Fruit fly (Drosophila melanogaster) whole organism, embryonic: ENCODE results near the gene CG5639.

Experiments used
- ATbp ChIP-seq: fragments of 200-800 bp; sonication (Bioruptor generic); optimal IDR thresholded peaks from 2 replicates; lab custom pipeline; 2017; ENCODE audit warnings: missing biosample characterization, mild to moderate bottlenecking, missing genetic modification characterization, missing genetic modification reagents
- Bgb ChIP-seq: fragments of 200-800 bp; sonication (Bioruptor generic); IDR thresholded peaks from 2 replicates; pipeline ENCODE4 v1.3.6; 2022; ENCODE audit warnings: missing biosample characterization, missing genetic modification characterization; ENCODE audit not compliant: partially characterized antibody
- CG12071 ChIP-seq: fragments of 200-800 bp; sonication (Bioruptor generic); optimal IDR thresholded peaks from 3 replicates; lab custom pipeline; 2018; ENCODE audit warnings: missing biosample characterization, mild to moderate bottlenecking, missing genetic modification characterization
- CG12391 ChIP-seq: fragments of 200-800 bp; sonication (Bioruptor generic); optimal IDR thresholded peaks from 3 replicates; lab custom pipeline; 2018; ENCODE audit warnings: missing biosample characterization, mild to moderate bottlenecking, missing genetic modification characterization, moderate library complexity
- CG14441 ChIP-seq: fragments of 200-800 bp; sonication (Bioruptor generic); IDR thresholded peaks from 2 replicates; pipeline ENCODE4 v1.3.6; 2022; ENCODE audit warnings: missing biosample characterization, missing genetic modification characterization
- CG15073 ChIP-seq: fragments of 200-800 bp; sonication (Bioruptor generic); optimal IDR thresholded peaks from 2 replicates; lab custom pipeline; 2016; ENCODE audit warnings: missing biosample characterization, missing genetic modification characterization
- CG1603 ChIP-seq: fragments of 200-800 bp; sonication (Bioruptor generic); optimal IDR thresholded peaks from 2 replicates; lab custom pipeline; 2019; ENCODE audit warnings: missing biosample characterization, mild to moderate bottlenecking, missing genetic modification characterization, moderate library complexity
- CG32772 ChIP-seq: fragments of 200-800 bp; sonication (Bioruptor generic); IDR thresholded peaks from 2 replicates; pipeline ENCODE4 v1.3.6; 2022; ENCODE audit warnings: missing biosample characterization, missing genetic modification characterization
- CG33557 ChIP-seq: fragments of 200-800 bp; sonication (Bioruptor generic); optimal IDR thresholded peaks from 2 replicates; lab custom pipeline; 2019; ENCODE audit warnings: missing biosample characterization, mild to moderate bottlenecking, missing genetic modification characterization, moderate library complexity
- CG3847 ChIP-seq: fragments of 200-800 bp; sonication (Bioruptor generic); IDR thresholded peaks from 2 replicates; pipeline ENCODE4 v1.3.6; 2022; ENCODE audit warnings: missing biosample characterization, missing genetic modification characterization
- CG8359 ChIP-seq: fragments of 200-800 bp; sonication (Bioruptor generic); optimal IDR thresholded peaks from 2 replicates; lab custom pipeline; 2017; ENCODE audit warnings: missing biosample characterization, mild to moderate bottlenecking, missing genetic modification characterization, borderline replicate concordance
- D ChIP-seq, 2 experiments: fragments of 200-800 bp in 1 of 2; fragments of >200 bp in 1 of 2; sonication (Bioruptor generic) in 1 of 2; optimal IDR thresholded peaks; 2 replicates in 1 of 2; 3 replicates in 1 of 2; lab custom pipeline; 2017; ENCODE audit warnings: mild to moderate bottlenecking in 1 of 2, missing biosample characterization in 1 of 2, missing genetic modification characterization in 1 of 2, missing genetic modification reagents in 1 of 2
- D19A ChIP-seq: fragments of 200-800 bp; optimal IDR thresholded peaks from 3 replicates; lab custom pipeline; 2019; ENCODE audit warnings: missing biosample characterization, mild to moderate bottlenecking, missing genetic modification characterization, moderate library complexity
- Drgx ChIP-seq: fragments of 200-800 bp; sonication (Bioruptor generic); IDR thresholded peaks from 2 replicates; pipeline ENCODE4 v1.3.6; 2022; ENCODE audit warnings: missing biosample characterization, missing genetic modification characterization
- Eip74EF ChIP-seq, 2 experiments: fragments of 200-800 bp in 1 of 2; fragments of >200 bp in 1 of 2; sonication (Bioruptor generic) in 1 of 2; optimal IDR thresholded peaks; 2 replicates each; lab custom pipeline; 2017 to 2019; ENCODE audit warnings: missing biosample characterization in 2 of 2, missing genetic modification characterization in 2 of 2, mild to moderate bottlenecking in 1 of 2, moderate library complexity in 1 of 2
- Ets97D ChIP-seq: fragments of 200-800 bp; sonication (Bioruptor generic); optimal IDR thresholded peaks from 3 replicates; lab custom pipeline; 2016; ENCODE audit warnings: missing biosample characterization, missing genetic modification characterization
- HLH3B ChIP-seq: fragments of 200-800 bp; sonication (Bioruptor generic); IDR thresholded peaks from 2 replicates; pipeline ENCODE4 v1.3.6; 2022; ENCODE audit warnings: missing biosample characterization, missing genetic modification characterization
- Hey ChIP-seq: fragments of 200-800 bp; sonication (Bioruptor generic); optimal IDR thresholded peaks from 3 replicates; lab custom pipeline; 2018; ENCODE audit warnings: missing biosample characterization, mild to moderate bottlenecking, missing genetic modification characterization
- HmgD ChIP-seq: fragments of 200-800 bp; sonication (Bioruptor generic); optimal IDR thresholded peaks from 3 replicates; lab custom pipeline; 2016; ENCODE audit warnings: missing biosample characterization, missing genetic modification characterization
- HmgZ ChIP-seq: fragments of 200-800 bp; sonication (Bioruptor generic); optimal IDR thresholded peaks from 2 replicates; lab custom pipeline; 2018; ENCODE audit warnings: missing biosample characterization, mild to moderate bottlenecking, missing genetic modification characterization
- Hr51 ChIP-seq, 2 experiments: fragments of 200-800 bp; sonication (Bioruptor generic); optimal IDR thresholded peaks; 2 replicates in 1 of 2; 3 replicates in 1 of 2; lab custom pipeline; 2016 to 2018; ENCODE audit warnings: missing biosample characterization in 2 of 2, missing genetic modification characterization in 2 of 2, mild to moderate bottlenecking in 1 of 2, moderate library complexity in 1 of 2
- Mad ChIP-seq: fragments of 200-800 bp; sonication (Bioruptor generic); optimal IDR thresholded peaks from 2 replicates; lab custom pipeline; 2016; ENCODE audit warnings: missing biosample characterization, missing genetic modification characterization
- Nf-YC ChIP-seq: fragments of 200-800 bp; optimal IDR thresholded peaks from 3 replicates; lab custom pipeline; 2019; ENCODE audit warnings: missing biosample characterization, mild to moderate bottlenecking, missing genetic modification characterization, moderate library complexity
- aop ChIP-seq: fragments of 200-800 bp; sonication (Bioruptor generic); IDR thresholded peaks from 2 replicates; pipeline ENCODE4 v1.3.6; 2022; ENCODE audit warnings: missing biosample characterization, missing genetic modification characterization
- br ChIP-seq: fragments of >200 bp; optimal IDR thresholded peaks from 2 replicates; lab custom pipeline; 2017
- bsh ChIP-seq, 2 experiments: fragments of 200-800 bp; sonication (Bioruptor generic); optimal IDR thresholded peaks; 2 replicates each; lab custom pipeline; 2017 to 2018; ENCODE audit warnings: mild to moderate bottlenecking in 2 of 2, missing biosample characterization in 2 of 2, missing genetic modification characterization in 2 of 2, moderate library complexity in 1 of 2
- dysf ChIP-seq: fragments of 200-800 bp; sonication (Bioruptor generic); IDR thresholded peaks from 3 replicates; pipeline ENCODE4 v1.3.6; 2022; ENCODE audit warnings: missing biosample characterization, missing genetic modification characterization
- ftz-f1 ChIP-seq: fragments of 200-800 bp; sonication (Bioruptor generic); optimal IDR thresholded peaks from 2 replicates; lab custom pipeline; 2016; ENCODE audit warnings: missing biosample characterization, missing genetic modification characterization
- hkb ChIP-seq, 2 experiments: fragments of 200-800 bp in 1 of 2; fragments of >200 bp in 1 of 2; sonication (Bioruptor generic) in 1 of 2; IDR thresholded peaks in 1 of 2; optimal IDR thresholded peaks in 1 of 2; 2 replicates each; pipeline versions ENCODE4 v1.3.6 to Lab custom; 2017 to 2022; ENCODE audit warnings: missing biosample characterization in 1 of 2, missing genetic modification characterization in 1 of 2
- inv ChIP-seq: fragments of 200-800 bp; sonication (Bioruptor generic); IDR thresholded peaks from 2 replicates; pipeline ENCODE4 v1.3.6; 2022; ENCODE audit warnings: missing biosample characterization, missing genetic modification characterization; ENCODE audit not compliant: partially characterized antibody
- klu ChIP-seq: fragments of 200-800 bp; sonication (Bioruptor generic); IDR thresholded peaks from 2 replicates; pipeline ENCODE4 v1.3.6; 2022; ENCODE audit warnings: missing biosample characterization, missing genetic modification characterization
- mirr ChIP-seq: fragments of 200-800 bp; sonication (Bioruptor generic); optimal IDR thresholded peaks from 3 replicates; lab custom pipeline; 2018; ENCODE audit warnings: missing biosample characterization, mild to moderate bottlenecking, missing genetic modification characterization
- oc ChIP-seq: fragments of 200-800 bp; sonication (Bioruptor generic); optimal IDR thresholded peaks from 2 replicates; lab custom pipeline; 2018; ENCODE audit warnings: missing biosample characterization, mild to moderate bottlenecking, missing genetic modification characterization, moderate library complexity
- odd ChIP-seq: fragments of 200-800 bp; sonication (Bioruptor generic); optimal IDR thresholded peaks from 2 replicates; lab custom pipeline; 2017; ENCODE audit warnings: missing biosample characterization, mild to moderate bottlenecking, missing genetic modification characterization
- repo ChIP-seq: fragments of 200-800 bp; sonication (Bioruptor generic); optimal IDR thresholded peaks from 2 replicates; lab custom pipeline; 2016; ENCODE audit warnings: missing biosample characterization, missing genetic modification characterization
- ro ChIP-seq: fragments of 200-800 bp; sonication (Bioruptor generic); IDR thresholded peaks from 2 replicates; pipeline ENCODE4 v1.3.6; 2022; ENCODE audit warnings: missing biosample characterization, missing genetic modification characterization
- run ChIP-seq: fragments of 200-800 bp; sonication (Bioruptor generic); optimal IDR thresholded peaks from 3 replicates; lab custom pipeline; 2018; ENCODE audit warnings: missing biosample characterization, mild to moderate bottlenecking, missing genetic modification characterization
- slbo ChIP-seq: fragments of 200-800 bp; sonication (Bioruptor generic); IDR thresholded peaks from 2 replicates; pipeline ENCODE4 v1.3.6; 2022; ENCODE audit warnings: missing biosample characterization, missing genetic modification characterization
- stwl ChIP-seq: fragments of 200-800 bp; sonication (Bioruptor generic); optimal IDR thresholded peaks from 3 replicates; lab custom pipeline; 2018; ENCODE audit warnings: missing biosample characterization, mild to moderate bottlenecking, missing genetic modification characterization, moderate library complexity
- tgo ChIP-seq: fragments of 200-800 bp; sonication (Bioruptor generic); IDR thresholded peaks from 3 replicates; pipeline ENCODE4 v1.3.6; 2022; ENCODE audit warnings: missing biosample characterization, missing genetic modification characterization
- trh ChIP-seq: fragments of 200-800 bp; sonication (Bioruptor generic); optimal IDR thresholded peaks from 2 replicates; lab custom pipeline; 2016; ENCODE audit warnings: missing biosample characterization, missing genetic modification characterization
- unc-4 ChIP-seq: fragments of 200-800 bp; sonication (Bioruptor generic); IDR thresholded peaks from 2 replicates; pipeline ENCODE4 v1.3.6; 2022; ENCODE audit warnings: missing biosample characterization, missing genetic modification characterization; ENCODE audit not compliant: partially characterized antibody
- zen ChIP-seq: fragments of 200-800 bp; sonication (Bioruptor generic); optimal IDR thresholded peaks from 3 replicates; lab custom pipeline; 2018; ENCODE audit warnings: missing biosample characterization, mild to moderate bottlenecking, missing genetic modification characterization, moderate library complexity

CG5639 gene

DNA sequence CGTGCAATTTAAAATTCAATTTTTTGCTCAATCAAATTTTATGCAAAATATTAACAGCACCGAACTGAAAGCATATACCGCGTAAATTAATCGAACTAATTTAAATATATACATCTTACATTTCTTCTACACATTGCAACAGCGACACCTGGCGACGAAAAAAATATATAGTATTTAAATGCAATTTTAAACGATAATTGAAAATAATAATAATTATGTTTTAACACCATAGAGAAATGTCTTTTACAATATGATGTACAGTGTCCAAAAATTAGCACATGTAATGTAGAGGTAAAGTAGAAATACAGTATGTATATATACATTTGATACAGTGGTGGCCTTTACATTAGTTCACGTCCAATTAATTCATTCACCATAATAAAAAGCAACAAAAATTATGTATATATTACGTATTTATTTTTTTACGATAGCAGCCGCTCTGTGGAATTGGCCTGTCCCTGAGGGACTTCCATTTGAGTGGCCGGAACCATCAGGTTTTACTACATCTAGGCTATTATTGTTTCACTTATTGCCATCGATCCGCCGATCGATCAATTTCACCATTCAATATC is 48.5 kb downstream of the CG5639 start (continued):
- no peak for TF ChIP-seq CG12071
- no peak for TF ChIP-seq ftz-f1 (GFP tag; lab: Kevin White, UChicago)
- peak; percentile 10; the same call in 1 of the 2 replicates for TF ChIP-seq slbo (GFP tag; lab: Robert Waterston, UW)
- no peak for TF ChIP-seq ro
- TF ChIP-seq Mad (GFP tag; lab: Kevin White, UChicago): no peak
- no peak for TF ChIP-seq ATbp (GFP tag; lab: Kevin White, UChicago)
- 0 out of 2 replicates have a peak, but pooled peaks have one; percentile 15 for TF ChIP-seq CG14441 (GFP tag; lab: Robert Waterston, UW)
- TF ChIP-seq CG12391 (tag; lab: Kevin White, UChicago): peak; percentile 31
- TF ChIP-seq Ets97D: no peak
- no peak for TF ChIP-seq br (lab: Kevin White, UChicago)
- TF ChIP-seq inv (GFP tag; lab: Robert Waterston, UW): peak; percentile 40; the same call in 1 of the 2 replicates
- no peak for TF ChIP-seq trh (GFP tag; lab: Kevin White, UChicago)
- no peak for TF ChIP-seq D (optimal IDR thresholded peaks at IDR 0.05; lab: Kevin White, UChicago)
- no peak for TF ChIP-seq D (GFP tag; optimal IDR thresholded peaks at IDR 0.05; lab: Kevin White, UChicago)
- no peak for TF ChIP-seq mirr (GFP tag; lab: Kevin White, UChicago)
- TF ChIP-seq HmgZ (tag; lab: Kevin White, UChicago): no peak
- no peak for TF ChIP-seq HmgD (GFP tag; lab: Kevin White, UChicago)
- TF ChIP-seq stwl (tag; lab: Kevin White, UChicago): peak; percentile 56
- no peak for TF ChIP-seq tgo (GFP tag; lab: Robert Waterston, UW)
- no peak for TF ChIP-seq dysf (GFP tag; lab: Robert Waterston, UW)
- TF ChIP-seq Hr51 (GFP tag; optimal IDR thresholded peaks at IDR 0.05; lab: Kevin White, UChicago): no peak
- peak; percentile 96 for TF ChIP-seq CG15073 (GFP tag; lab: Kevin White, UChicago)
- no peak for TF ChIP-seq klu (GFP tag; lab: Robert Waterston, UW)
- TF ChIP-seq Hey (tag; lab: Kevin White, UChicago): no peak
- no peak for TF ChIP-seq aop (GFP tag; lab: Robert Waterston, UW)
- no peak for TF ChIP-seq CG32772 (GFP tag; lab: Robert Waterston, UW)
- peak; percentile 24 for TF ChIP-seq zen (tag; lab: Kevin White, UChicago)

DNA sequence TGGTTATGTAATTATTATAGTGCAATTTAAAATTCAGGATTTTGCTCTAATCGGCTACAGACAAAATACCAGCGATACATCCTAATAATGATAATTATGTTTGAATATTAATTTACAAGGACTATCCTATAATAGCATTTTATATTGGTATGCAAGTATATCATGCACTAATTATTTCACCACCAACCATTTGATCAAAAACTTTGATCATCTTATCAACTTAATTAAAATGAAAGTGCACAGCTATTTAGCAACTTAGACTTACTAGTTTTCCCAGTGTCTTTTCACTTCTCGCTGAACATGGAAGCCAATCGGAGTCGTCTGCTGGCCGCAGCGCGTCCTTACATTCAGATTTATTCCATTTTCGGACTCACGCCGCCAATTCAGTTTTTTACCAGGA is 50.2 kb downstream of the CG5639 start, which contains the start of gene Gr98d:
Gr98d (plus strand) TSS at position 301 of the 400 bp plus-strand sequence.
- TF ChIP-seq bsh (GFP tag; optimal IDR thresholded peaks at IDR 0.05; lab: Kevin White, UChicago) (no peak), CG33557 (no peak), CG32772 (GFP tag; lab: Robert Waterston, UW) (no peak), CG1603 (tag; lab: Kevin White, UChicago) (no peak), Drgx (GFP tag; lab: Robert Waterston, UW) (no peak), odd (GFP tag; lab: Kevin White, UChicago) (no peak), HLH3B (GFP tag; lab: Robert Waterston, UW) (no peak), Nf-YC (tag; lab: Kevin White, UChicago) (no peak), oc (tag; lab: Kevin White, UChicago) (no peak), D19A (no peak), dysf (GFP tag; lab: Robert Waterston, UW) (no peak), ATbp (GFP tag; lab: Kevin White, UChicago) (no peak), Eip74EF (GFP tag; optimal IDR thresholded peaks at IDR 0.05; lab: Kevin White, UChicago) (no peak), run (tag; lab: Kevin White, UChicago) (no peak), Bgb (GFP tag; lab: Robert Waterston, UW) (no peak), CG3847 (no peak), repo (no peak), hkb (optimal IDR thresholded peaks at IDR 0.05; lab: Kevin White, UChicago) (no peak), hkb (GFP tag; IDR thresholded peaks at IDR 0.05; lab: Robert Waterston, UW) (no peak), CG8359 (no peak), unc-4 (GFP tag; lab: Robert Waterston, UW) (no peak)
